Worm (Caenorhabditis elegans): ENCODE data around the gene C27H5.2.

Gene C27H5.2

ce11 chrII:7199308-7199707 is 43.9 kb downstream of the C27H5.2 start, which contains the start of gene E04F6.6:
E04F6.6 (minus strand) TSS chrII:7199565.
- no peak for TF ChIP-seq sea-2 (GFP tag; IDR thresholded peaks at IDR 0.05)
- no peak for TF ChIP-seq lsl-1 (GFP tag; optimal IDR thresholded peaks at IDR 0.05)
- TF ChIP-seq hmg-1.2 (GFP tag; IDR thresholded peaks at IDR 0.05) = no peak
- TF ChIP-seq mcd-1 (GFP tag; IDR thresholded peaks at IDR 0.05) = no peak
- no peak for TF ChIP-seq B0336.3 (GFP tag; IDR thresholded peaks at IDR 0.05)
- no peak for TF ChIP-seq pha-4 (tag; optimal IDR thresholded peaks at IDR 0.05)
- no peak for TF ChIP-seq lin-54 (GFP tag; optimal IDR thresholded peaks at IDR 0.05)
- no peak for TF ChIP-seq bed-2 (GFP tag; IDR thresholded peaks at IDR 0.05)
- TF ChIP-seq madf-8 (GFP tag; conservative IDR thresholded peaks at IDR 0.05) = no peak
- TF ChIP-seq pbrm-1 (GFP tag; IDR thresholded peaks at IDR 0.05) = no peak
- TF ChIP-seq hlh-26 (GFP tag; conservative IDR thresholded peaks at IDR 0.05) = no peak
- no peak for TF ChIP-seq atf-7 (tag; optimal IDR thresholded peaks at IDR 0.05)
- TF ChIP-seq ceh-91 (GFP tag; IDR thresholded peaks at IDR 0.05) = no peak
- no peak for TF ChIP-seq hrde-1 (tag; optimal IDR thresholded peaks at IDR 0.05; ENCODE audit: borderline replicate concordance)
- TF ChIP-seq unc-130 (GFP tag; optimal IDR thresholded peaks at IDR 0.05) = no peak
- no peak for TF ChIP-seq hmg-20 (GFP tag; IDR thresholded peaks at IDR 0.05)
- no peak for TF ChIP-seq nfya-1 (tag; optimal IDR thresholded peaks at IDR 0.05; ENCODE audit: borderline replicate concordance, insufficient read depth)
- TF ChIP-seq T07F8.4 (tag; optimal IDR thresholded peaks at IDR 0.05) = no peak

ce11 chrII:7200051-7200599 is 44.7 kb downstream of the C27H5.2 start, which contains the start of gene pcrg-1:
pcrg-1 (plus strand) TSS chrII:7200549.
- TF ChIP-seq mxl-1 (tag; optimal IDR thresholded peaks at IDR 0.05) = peak; percentile 80
- no peak for TF ChIP-seq F55B11.4 (tag; optimal IDR thresholded peaks at IDR 0.05; ENCODE audit: borderline replicate concordance, insufficient read depth)
- TF ChIP-seq F10E7.11 (tag; optimal IDR thresholded peaks at IDR 0.05) = peak; percentile 4
- TF ChIP-seq madf-3 (GFP tag; IDR thresholded peaks at IDR 0.05) = peak; percentile 84
- peak; percentile 68 for TF ChIP-seq fkh-3 (tag; optimal IDR thresholded peaks at IDR 0.05)
- no peak for TF ChIP-seq ama-1 (optimal IDR thresholded peaks at IDR 0.05)
- peak; percentile 43 to 86 for TF ChIP-seq ama-1 (GFP tag; optimal IDR thresholded peaks at IDR 0.05)
- peak; percentile 84 for TF ChIP-seq nfyb-1 (GFP tag; IDR thresholded peaks at IDR 0.05)
- TF ChIP-seq attf-5 (GFP tag; optimal IDR thresholded peaks at IDR 0.05) = peak; percentile 70
- peak in 1 of 3 experiments; percentile 59 for TF ChIP-seq lin-35 (GFP tag; optimal IDR thresholded peaks at IDR 0.05)
- TF ChIP-seq ccch-3 (GFP tag; optimal IDR thresholded peaks at IDR 0.05) = no peak
- TF ChIP-seq F39B2.1 (GFP tag; IDR thresholded peaks at IDR 0.05) = 0 out of 2 replicates have a peak, but pooled peaks have one; percentile 11
- peak; percentile 76 for TF ChIP-seq F49E8.2 (tag; optimal IDR thresholded peaks at IDR 0.05; ENCODE audit: insufficient read depth)
- peak; percentile 93 for TF ChIP-seq chd-7 (tag; optimal IDR thresholded peaks at IDR 0.05)
- TF ChIP-seq Y53G8AR.9 (GFP tag; conservative IDR thresholded peaks at IDR 0.05) = peak; percentile 80
- TF ChIP-seq bed-1 (GFP tag; IDR thresholded peaks at IDR 0.05) = peak; percentile 80; the same call in 1 of the 2 replicates
- peak; percentile 82 for TF ChIP-seq tlf-1 (GFP tag; optimal IDR thresholded peaks at IDR 0.05)
- TF ChIP-seq B0035.1 (tag; optimal IDR thresholded peaks at IDR 0.05) = peak; percentile 16
- peak; percentile 73 for TF ChIP-seq B0261.1 (tag; optimal IDR thresholded peaks at IDR 0.05)
- TF ChIP-seq Y56A3A.18 (GFP tag; IDR thresholded peaks at IDR 0.05) = peak; percentile 82; the same call in 1 of the 2 replicates
- peak; percentile 55 for TF ChIP-seq F57A8.1 (GFP tag; optimal IDR thresholded peaks at IDR 0.05)
- peak; percentile 79; the same call in 1 of the 2 replicates for TF ChIP-seq mcd-1 (GFP tag; IDR thresholded peaks at IDR 0.05)
- TF ChIP-seq ekl-4 (GFP tag; IDR thresholded peaks at IDR 0.05) = peak; percentile 83
- peak; percentile 87 for TF ChIP-seq repo-1 (tag; optimal IDR thresholded peaks at IDR 0.05)
- TF ChIP-seq K12H6.12 (tag; optimal IDR thresholded peaks at IDR 0.05) = peak; percentile 78
- peak; percentile 82 for TF ChIP-seq sptf-2 (GFP tag; optimal IDR thresholded peaks at IDR 0.05)
- TF ChIP-seq tbp1 (GFP tag; optimal IDR thresholded peaks at IDR 0.05) = peak; percentile 87
- peak; percentile 86 for TF ChIP-seq ceh-40 (GFP tag; IDR thresholded peaks at IDR 0.05)
- TF ChIP-seq Y53F4B.3 (GFP tag; IDR thresholded peaks at IDR 0.05) = peak; percentile 28; the same call in 1 of the 2 replicates
- no peak for TF ChIP-seq ztf-28 (GFP tag; IDR thresholded peaks at IDR 0.05)
- 0 out of 2 replicates have a peak, but pooled peaks have one; percentile 30 for TF ChIP-seq cebp-2 (GFP tag; IDR thresholded peaks at IDR 0.05)

Data from whole organism, young adult.